Fruit fly (Drosophila melanogaster) whole organism, embryonic: ENCODE measurements around the gene CG15528.
A peak's percentile ranks its signal among the peaks of the same experiment; 100 is the strongest.

Source experiments
- Bdp1 ChIP-seq: fragments of 200-800 bp; sonication (Bioruptor generic); optimal IDR thresholded peaks from 3 replicates; lab custom pipeline; 2016; ENCODE audit warnings: missing biosample characterization, missing genetic modification characterization
- CG10267 ChIP-seq: fragments of 200-800 bp; sonication (Bioruptor generic); optimal IDR thresholded peaks from 2 replicates; lab custom pipeline; 2018; ENCODE audit warnings: missing biosample characterization, mild to moderate bottlenecking, missing genetic modification characterization, moderate library complexity
- CG10979 ChIP-seq: fragments of 200-800 bp; sonication (Bioruptor generic); optimal IDR thresholded peaks from 2 replicates; lab custom pipeline; 2018; ENCODE audit warnings: missing biosample characterization, mild to moderate bottlenecking, missing genetic modification characterization, moderate library complexity
- CG11456 ChIP-seq: fragments of 200-800 bp; sonication (Bioruptor generic); IDR thresholded peaks from 3 replicates; pipeline ENCODE4 v1.3.6; 2022; ENCODE audit warnings: missing biosample characterization, missing genetic modification characterization
- CG11560 ChIP-seq: fragments of 200-800 bp; sonication (Bioruptor generic); IDR thresholded peaks from 3 replicates; pipeline ENCODE4 v1.3.6; 2022; ENCODE audit warnings: missing biosample characterization, missing genetic modification characterization
- CG12104 ChIP-seq: fragments of 200-800 bp; sonication (Bioruptor generic); optimal IDR thresholded peaks from 3 replicates; lab custom pipeline; 2016; ENCODE audit warnings: missing biosample characterization, missing genetic modification characterization
- CG1233 ChIP-seq: fragments of 200-800 bp; sonication (Bioruptor generic); optimal IDR thresholded peaks from 4 replicates; lab custom pipeline; 2018; ENCODE audit warnings: missing biosample characterization, mild to moderate bottlenecking, missing genetic modification characterization
- CG13624 ChIP-seq: fragments of 200-800 bp; sonication (Bioruptor generic); optimal IDR thresholded peaks from 2 replicates; lab custom pipeline; 2016; ENCODE audit warnings: missing biosample characterization, missing genetic modification characterization
- CG14710 ChIP-seq: fragments of 200-800 bp; sonication (Bioruptor generic); optimal IDR thresholded peaks from 3 replicates; lab custom pipeline; 2019; ENCODE audit warnings: missing biosample characterization, mild to moderate bottlenecking, missing genetic modification characterization, moderate library complexity
- CG1647 ChIP-seq: fragments of 200-800 bp; sonication (Bioruptor generic); optimal IDR thresholded peaks from 3 replicates; lab custom pipeline; 2016; ENCODE audit warnings: missing biosample characterization, missing genetic modification characterization
- CG17385 ChIP-seq: fragments of 200-800 bp; sonication (Bioruptor generic); optimal IDR thresholded peaks from 3 replicates; lab custom pipeline; 2018; ENCODE audit warnings: missing biosample characterization, mild to moderate bottlenecking, missing genetic modification characterization
- CG18011 ChIP-seq: fragments of 200-800 bp; sonication (Bioruptor generic); optimal IDR thresholded peaks from 2 replicates; lab custom pipeline; 2017; ENCODE audit warnings: missing biosample characterization, missing genetic modification characterization, mild to moderate bottlenecking, moderate library complexity, missing genotype
- CG18764 ChIP-seq: fragments of 200-800 bp; sonication (Bioruptor generic); optimal IDR thresholded peaks from 3 replicates; lab custom pipeline; 2016; ENCODE audit warnings: missing biosample characterization, missing genetic modification characterization
- CG30020 ChIP-seq: fragments of 200-800 bp; optimal IDR thresholded peaks from 2 replicates; lab custom pipeline; 2019; ENCODE audit warnings: missing biosample characterization, mild to moderate bottlenecking, missing genetic modification characterization, moderate library complexity
- CG30403 ChIP-seq: fragments of 200-800 bp; sonication (Bioruptor generic); optimal IDR thresholded peaks from 3 replicates; lab custom pipeline; 2016; ENCODE audit warnings: missing biosample characterization, missing genetic modification characterization
- CG3281 ChIP-seq: fragments of 200-800 bp; sonication (Bioruptor generic); optimal IDR thresholded peaks from 3 replicates; lab custom pipeline; 2017; ENCODE audit warnings: missing biosample characterization, mild to moderate bottlenecking, missing genetic modification characterization
- CG33213 ChIP-seq: fragments of 200-800 bp; sonication (Bioruptor generic); optimal IDR thresholded peaks from 3 replicates; lab custom pipeline; 2016; ENCODE audit warnings: missing biosample characterization, missing genetic modification characterization
- CG6683 ChIP-seq: fragments of 200-800 bp; sonication (Bioruptor generic); optimal IDR thresholded peaks from 2 replicates; lab custom pipeline; 2017; ENCODE audit warnings: missing biosample characterization, mild to moderate bottlenecking, missing genetic modification characterization, missing genetic modification reagents
- CG9609 ChIP-seq: fragments of 200-800 bp; sonication (Bioruptor generic); optimal IDR thresholded peaks from 3 replicates; lab custom pipeline; 2016; ENCODE audit warnings: missing biosample characterization, missing genetic modification characterization
- CTCF ChIP-seq: fragments of 200-800 bp; sonication (Bioruptor generic); optimal IDR thresholded peaks from 2 replicates; lab custom pipeline; 2017; ENCODE audit warnings: missing biosample characterization, mild to moderate bottlenecking, missing genetic modification characterization, moderate library complexity
- D ChIP-seq, 2 experiments: fragments of 200-800 bp in 1 of 2; fragments of >200 bp in 1 of 2; sonication (Bioruptor generic) in 1 of 2; optimal IDR thresholded peaks; 2 replicates in 1 of 2; 3 replicates in 1 of 2; lab custom pipeline; 2017; ENCODE audit warnings: mild to moderate bottlenecking in 1 of 2, missing biosample characterization in 1 of 2, missing genetic modification characterization in 1 of 2, missing genetic modification reagents in 1 of 2
- Dip3 ChIP-seq: fragments of 200-800 bp; sonication (Bioruptor generic); optimal IDR thresholded peaks from 3 replicates; lab custom pipeline; 2016; ENCODE audit warnings: missing biosample characterization, missing genetic modification characterization
- Dll ChIP-seq: fragments of 200-800 bp; sonication (Bioruptor generic); IDR thresholded peaks from 4 replicates; pipeline ENCODE4 v1.3.6; 2022; ENCODE audit warnings: missing biosample characterization, missing genetic modification characterization; ENCODE audit not compliant: partially characterized antibody
- H15 ChIP-seq: fragments of 200-800 bp; sonication (Bioruptor generic); IDR thresholded peaks from 3 replicates; pipeline ENCODE4 v1.3.6; 2022; ENCODE audit warnings: missing biosample characterization, missing genetic modification characterization
- HmgD ChIP-seq: fragments of 200-800 bp; sonication (Bioruptor generic); optimal IDR thresholded peaks from 3 replicates; lab custom pipeline; 2016; ENCODE audit warnings: missing biosample characterization, missing genetic modification characterization
- HmgZ ChIP-seq: fragments of 200-800 bp; sonication (Bioruptor generic); optimal IDR thresholded peaks from 2 replicates; lab custom pipeline; 2018; ENCODE audit warnings: missing biosample characterization, mild to moderate bottlenecking, missing genetic modification characterization
- Hr3 ChIP-seq: fragments of 200-800 bp; sonication (Bioruptor generic); optimal IDR thresholded peaks from 3 replicates; lab custom pipeline; 2016; ENCODE audit warnings: missing biosample characterization, missing genetic modification characterization
- Hr51 ChIP-seq, 2 experiments: fragments of 200-800 bp; sonication (Bioruptor generic); optimal IDR thresholded peaks; 2 replicates in 1 of 2; 3 replicates in 1 of 2; lab custom pipeline; 2016 to 2018; ENCODE audit warnings: missing biosample characterization in 2 of 2, missing genetic modification characterization in 2 of 2, mild to moderate bottlenecking in 1 of 2, moderate library complexity in 1 of 2
- Mad ChIP-seq: fragments of 200-800 bp; sonication (Bioruptor generic); optimal IDR thresholded peaks from 2 replicates; lab custom pipeline; 2016; ENCODE audit warnings: missing biosample characterization, missing genetic modification characterization
- Meics ChIP-seq: fragments of 200-800 bp; sonication (Bioruptor generic); optimal IDR thresholded peaks from 2 replicates; lab custom pipeline; 2017; ENCODE audit warnings: missing biosample characterization, mild to moderate bottlenecking, missing genetic modification characterization
- Rfx ChIP-seq: fragments of 200-800 bp; sonication (Bioruptor generic); IDR thresholded peaks from 2 replicates; pipeline ENCODE4 v1.3.6; 2022; ENCODE audit warnings: missing biosample characterization, missing genetic modification characterization
- Scr ChIP-seq: fragments of 200-800 bp; sonication (Bioruptor generic); IDR thresholded peaks from 2 replicates; pipeline ENCODE4 v1.3.6; 2022; ENCODE audit warnings: missing biosample characterization, missing genetic modification characterization; ENCODE audit not compliant: partially characterized antibody
- br ChIP-seq: fragments of >200 bp; optimal IDR thresholded peaks from 2 replicates; lab custom pipeline; 2017
- dimm ChIP-seq: fragments of 200-800 bp; sonication (Bioruptor generic); IDR thresholded peaks from 2 replicates; pipeline ENCODE4 v1.3.6; 2022; ENCODE audit warnings: missing biosample characterization, missing genetic modification characterization
- fd96Cb ChIP-seq: fragments of 200-800 bp; sonication (Bioruptor generic); optimal IDR thresholded peaks from 2 replicates; lab custom pipeline; 2018; ENCODE audit warnings: missing biosample characterization, mild to moderate bottlenecking, missing genetic modification characterization, moderate library complexity
- grn ChIP-seq: fragments of 200-800 bp; sonication (Bioruptor generic); optimal IDR thresholded peaks from 3 replicates; lab custom pipeline; 2017; ENCODE audit warnings: missing biosample characterization, missing genetic modification characterization
- her ChIP-seq: fragments of 200-800 bp; sonication (Bioruptor generic); optimal IDR thresholded peaks from 2 replicates; lab custom pipeline; 2016; ENCODE audit warnings: missing biosample characterization, missing genetic modification characterization
- hkb ChIP-seq, 2 experiments: fragments of 200-800 bp in 1 of 2; fragments of >200 bp in 1 of 2; sonication (Bioruptor generic) in 1 of 2; IDR thresholded peaks in 1 of 2; optimal IDR thresholded peaks in 1 of 2; 2 replicates each; pipeline versions ENCODE4 v1.3.6 to Lab custom; 2017 to 2022; ENCODE audit warnings: missing biosample characterization in 1 of 2, missing genetic modification characterization in 1 of 2
- ind ChIP-seq: fragments of 200-800 bp; sonication (Bioruptor generic); optimal IDR thresholded peaks from 3 replicates; lab custom pipeline; 2016; ENCODE audit warnings: missing biosample characterization, missing genetic modification characterization
- inv ChIP-seq: fragments of 200-800 bp; sonication (Bioruptor generic); IDR thresholded peaks from 2 replicates; pipeline ENCODE4 v1.3.6; 2022; ENCODE audit warnings: missing biosample characterization, missing genetic modification characterization; ENCODE audit not compliant: partially characterized antibody
- mam ChIP-seq: fragments of 200-800 bp; sonication (Bioruptor generic); optimal IDR thresholded peaks from 3 replicates; lab custom pipeline; 2016; ENCODE audit warnings: missing biosample characterization, missing genetic modification characterization
- pho ChIP-seq: fragments of 200-800 bp; sonication (Bioruptor generic); optimal IDR thresholded peaks from 2 replicates; lab custom pipeline; 2016; ENCODE audit warnings: missing biosample characterization, missing genetic modification characterization
- phol ChIP-seq: fragments of 200-800 bp; sonication (Bioruptor generic); optimal IDR thresholded peaks from 3 replicates; lab custom pipeline; 2018; ENCODE audit warnings: missing biosample characterization, mild to moderate bottlenecking, missing genetic modification characterization, moderate library complexity
- sens ChIP-seq: fragments of 200-800 bp; sonication (Bioruptor generic); peaks from one replicate; lab custom pipeline; 2016; ENCODE audit warnings: missing biosample characterization, missing genetic modification characterization
- sisA ChIP-seq: fragments of 200-800 bp; sonication (Bioruptor generic); IDR thresholded peaks from 2 replicates; pipeline ENCODE4 v1.3.6; 2022; ENCODE audit warnings: missing biosample characterization, missing genetic modification characterization
- slou ChIP-seq: fragments of 200-800 bp; sonication (Bioruptor generic); optimal IDR thresholded peaks from 3 replicates; lab custom pipeline; 2016; ENCODE audit warnings: missing biosample characterization, missing genetic modification characterization
- tna ChIP-seq: fragments of 200-800 bp; sonication (Bioruptor generic); IDR thresholded peaks from 2 replicates; pipeline ENCODE4 v1.3.6; 2022; ENCODE audit warnings: missing biosample characterization, missing genetic modification characterization; ENCODE audit not compliant: partially characterized antibody
- trem ChIP-seq: fragments of 200-800 bp; optimal IDR thresholded peaks from 3 replicates; lab custom pipeline; 2019; ENCODE audit warnings: missing biosample characterization, mild to moderate bottlenecking, missing genetic modification characterization, moderate library complexity
- twi ChIP-seq: fragments of 200-800 bp; optimal IDR thresholded peaks from 2 replicates; lab custom pipeline; 2019; ENCODE audit warnings: missing biosample characterization, mild to moderate bottlenecking, missing genetic modification characterization, moderate library complexity
- zen2 ChIP-seq: fragments of 200-800 bp; sonication (Bioruptor generic); IDR thresholded peaks from 3 replicates; pipeline ENCODE4 v1.3.6; 2022; ENCODE audit warnings: missing biosample characterization, missing genetic modification characterization; ENCODE audit not compliant: partially characterized antibody
- zfh1 ChIP-seq: fragments of 200-800 bp; sonication (Bioruptor generic); IDR thresholded peaks from 3 replicates; pipeline ENCODE4 v1.3.6; 2022; ENCODE audit warnings: missing biosample characterization, missing genetic modification characterization

Gene CG15528

dm6 chr3R:30004648-30005047 lies 47.3 kb downstream of the CG15528 start, which contains the start of the genes Nlp and Nph (continued):
- TF ChIP-seq CG18764 (GFP tag; lab: Kevin White, UChicago) = peak; percentile 10
- no peak for TF ChIP-seq CG1233 (GFP tag; lab: Kevin White, UChicago)
- TF ChIP-seq twi (tag; lab: Kevin White, UChicago) = peak; percentile 41
- TF ChIP-seq grn = no peak
- TF ChIP-seq zfh1 (GFP tag; lab: Robert Waterston, UW) = 0 out of 3 replicates have a peak, but pooled peaks have one; percentile 3
- peak; percentile 15 for TF ChIP-seq CG10979 (tag; lab: Kevin White, UChicago)
- no peak for TF ChIP-seq hkb (optimal IDR thresholded peaks at IDR 0.05; lab: Kevin White, UChicago)
- TF ChIP-seq hkb (GFP tag; IDR thresholded peaks at IDR 0.05; lab: Robert Waterston, UW) = peak; percentile 48; the same call in 1 of the 2 replicates
- no peak for TF ChIP-seq CG11456 (GFP tag; lab: Robert Waterston, UW)
- TF ChIP-seq Hr51 (GFP tag; optimal IDR thresholded peaks at IDR 0.05; lab: Kevin White, UChicago) = no peak
- TF ChIP-seq CG11560 = peak; percentile 93
- TF ChIP-seq zen2 (GFP tag; lab: Robert Waterston, UW) = peak; percentile 85; the same call in 2 of the 3 replicates
- TF ChIP-seq HmgZ (tag; lab: Kevin White, UChicago) = peak; percentile 69
- peak; percentile 36 for TF ChIP-seq mam
- TF ChIP-seq inv (GFP tag; lab: Robert Waterston, UW) = peak; percentile 70
- no peak for TF ChIP-seq H15 (GFP tag; lab: Robert Waterston, UW)
- TF ChIP-seq CG14710 (tag; lab: Kevin White, UChicago) = peak; percentile 67
- TF ChIP-seq CTCF = peak; percentile 37
- no peak for TF ChIP-seq her (GFP tag; lab: Kevin White, UChicago)
- TF ChIP-seq CG3281 = peak; percentile 39
- TF ChIP-seq CG18011 (GFP tag; lab: Kevin White, UChicago) = peak; percentile 30
- no peak for TF ChIP-seq fd96Cb (tag; lab: Kevin White, UChicago)
- TF ChIP-seq CG10267 (tag; lab: Kevin White, UChicago) = peak; percentile 63
- TF ChIP-seq CG30020 (tag; lab: Kevin White, UChicago) = peak; percentile 38
- peak; percentile 28 for TF ChIP-seq CG13624 (GFP tag; lab: Kevin White, UChicago)
- TF ChIP-seq sens = peak; percentile 80
- TF ChIP-seq sisA (GFP tag; lab: Robert Waterston, UW) = no peak
- TF ChIP-seq Rfx = peak; percentile 48; the same call in 1 of the 2 replicates
- TF ChIP-seq CG1647 (GFP tag; lab: Kevin White, UChicago) = no peak
- TF ChIP-seq CG12104 (GFP tag; lab: Kevin White, UChicago) = no peak
- TF ChIP-seq HmgD (GFP tag; lab: Kevin White, UChicago) = no peak
- TF ChIP-seq Scr (GFP tag; lab: Robert Waterston, UW) = peak; percentile 90
- peak; percentile 90 for TF ChIP-seq trem
- TF ChIP-seq Meics (GFP tag; lab: Kevin White, UChicago) = peak; percentile 74
- TF ChIP-seq CG9609 = no peak
- no peak for TF ChIP-seq slou
- TF ChIP-seq dimm (GFP tag; lab: Robert Waterston, UW) = no peak
- TF ChIP-seq pho (GFP tag; lab: Kevin White, UChicago) = no peak
- no peak for TF ChIP-seq Hr3 (GFP tag; lab: Kevin White, UChicago)
- no peak for TF ChIP-seq br (lab: Kevin White, UChicago)
- TF ChIP-seq ind = peak; percentile 13
- TF ChIP-seq D (optimal IDR thresholded peaks at IDR 0.05; lab: Kevin White, UChicago) = no peak
- TF ChIP-seq D (GFP tag; optimal IDR thresholded peaks at IDR 0.05; lab: Kevin White, UChicago) = no peak
- peak; percentile 96 for TF ChIP-seq Dll
- TF ChIP-seq CG17385 (GFP tag; lab: Kevin White, UChicago) = peak; percentile 5
- peak; percentile 41 for TF ChIP-seq Mad (GFP tag; lab: Kevin White, UChicago)
- TF ChIP-seq phol (tag; lab: Kevin White, UChicago) = peak; percentile 92
- peak; percentile 19 for TF ChIP-seq CG33213 (GFP tag; lab: Kevin White, UChicago)
- no peak for TF ChIP-seq Bdp1
- peak; percentile 40 for TF ChIP-seq CG30403
- TF ChIP-seq Dip3 (GFP tag; lab: Kevin White, UChicago) = peak; percentile 15
- TF ChIP-seq CG6683 = no peak
- TF ChIP-seq tna (GFP tag; lab: Robert Waterston, UW) = peak; percentile 61
